Fruit fly (Drosophila melanogaster): ENCODE results near the gene CG13606.

- TF ChIP-seq topi (GFP tag; optimal IDR thresholded peaks at IDR 0.05): peak; percentile 95
- peak; percentile 96 for TF ChIP-seq Sox14 (GFP tag; optimal IDR thresholded peaks at IDR 0.05)
- peak; percentile 96 for TF ChIP-seq CG8119 (GFP tag; IDR thresholded peaks at IDR 0.05)
- peak; percentile 97 for TF ChIP-seq CG11762 (GFP tag; optimal IDR thresholded peaks at IDR 0.05; ENCODE audit: insufficient read depth)
- TF ChIP-seq Gug (GFP tag; IDR thresholded peaks at IDR 0.05): peak; percentile 94
- TF ChIP-seq CG7368 (GFP tag; optimal IDR thresholded peaks at IDR 0.05): peak; percentile 94
- TF ChIP-seq CG6163 (GFP tag; IDR thresholded peaks at IDR 0.05): peak; percentile 96
- TF ChIP-seq CG6854 (GFP tag; optimal IDR thresholded peaks at IDR 0.05): peak; percentile 83
- TF ChIP-seq Hr39 (GFP tag; optimal IDR thresholded peaks at IDR 0.05): peak; percentile 96
- peak; percentile 93 for TF ChIP-seq Lpt (GFP tag; optimal IDR thresholded peaks at IDR 0.05)
- peak; percentile 76 for TF ChIP-seq CG16779 (tag; optimal IDR thresholded peaks at IDR 0.05)
- peak; percentile 86 for TF ChIP-seq CG9139 (GFP tag; optimal IDR thresholded peaks at IDR 0.05)
- peak; percentile 90 for TF ChIP-seq fd59A (GFP tag; optimal IDR thresholded peaks at IDR 0.05)
These were observed 21.0 kb downstream of the CG13606 start, which contains the start of the genes SMC6 and CG6204 for dm6 chr3R:24193373-24193879.
